Worm (Caenorhabditis elegans) whole organism, early embryonic: Measurements from ENCODE around the gene tbc-13.

Source experiments
- B0310.2 ChIP-seq: sonication (generic microtip); optimal IDR thresholded peaks from 2 replicates; lab custom pipeline; 2016; ENCODE audit warnings: mild to moderate bottlenecking, missing genetic modification characterization, missing compliant biosample characterization
- F13C5.2 ChIP-seq: sonication (generic microtip); optimal IDR thresholded peaks from 2 replicates; lab custom pipeline; 2017; ENCODE audit warnings: mild to moderate bottlenecking, missing genetic modification characterization, inconsistent platforms, missing compliant biosample characterization
- aly-1 ChIP-seq: sonication (generic microtip); optimal IDR thresholded peaks from 2 replicates; lab custom pipeline; 2016; ENCODE audit warnings: missing genetic modification characterization, missing compliant biosample characterization
- ama-1 ChIP-seq: fragments of 150-350 bp; optimal IDR thresholded peaks from 2 replicates; lab custom pipeline; 2014
- ceh-13 ChIP-seq: fragments of 200-800 bp; sonication (Bioruptor generic); optimal IDR thresholded peaks from 2 replicates; lab custom pipeline; 2018; ENCODE audit warnings: mild to moderate bottlenecking, missing genetic modification characterization, missing compliant biosample characterization
- ceh-36 ChIP-seq: sonication (generic microtip); optimal IDR thresholded peaks from 2 replicates; lab custom pipeline; 2016; ENCODE audit warnings: missing genetic modification characterization, inconsistent platforms, missing compliant biosample characterization
- ets-7 ChIP-seq: sonication (generic microtip); optimal IDR thresholded peaks from 2 replicates; lab custom pipeline; 2016; ENCODE audit warnings: missing genotype, missing genetic modification characterization, missing compliant biosample characterization
- flt-1 ChIP-seq: fragments of 200-800 bp; sonication (Bioruptor generic); IDR thresholded peaks from 2 replicates; pipeline ENCODE4 v1.3.6; 2022; ENCODE audit warnings: missing genetic modification characterization, missing compliant biosample characterization
- hmbx-1 ChIP-seq: sonication (generic microtip); optimal IDR thresholded peaks from 2 replicates; lab custom pipeline; 2016; ENCODE audit warnings: mild to moderate bottlenecking, missing genetic modification characterization, missing compliant biosample characterization
- hmg-4 ChIP-seq: fragments of 200-800 bp; sonication (Bioruptor generic); optimal IDR thresholded peaks from 2 replicates; lab custom pipeline; 2018; ENCODE audit warnings: mild to moderate bottlenecking, missing genetic modification characterization, missing compliant biosample characterization
- hnd-1 ChIP-seq: sonication (generic microtip); optimal IDR thresholded peaks from 2 replicates; lab custom pipeline; 2016; ENCODE audit warnings: missing genetic modification characterization, missing compliant biosample characterization
- pes-1 ChIP-seq: fragments of 200-800 bp; sonication (Bioruptor generic); IDR thresholded peaks from 2 replicates; pipeline ENCODE4 v1.3.6; 2022; ENCODE audit warnings: missing genetic modification reagents, missing genetic modification characterization, missing compliant biosample characterization
- scrt-1 ChIP-seq: fragments of 200-800 bp; sonication (Bioruptor generic); IDR thresholded peaks from 2 replicates; pipeline ENCODE4 v1.3.6; 2022; ENCODE audit warnings: missing genetic modification characterization, missing compliant biosample characterization
- sea-1 ChIP-seq: fragments of 200-800 bp; sonication (Bioruptor generic); conservative IDR thresholded peaks from 2 replicates; pipeline ENCODE4 v1.3.6; 2022; ENCODE audit warnings: missing genetic modification characterization, missing compliant biosample characterization
- tbx-11 ChIP-seq: fragments of 200-800 bp; sonication (Bioruptor generic); IDR thresholded peaks from 2 replicates; pipeline ENCODE4 v1.3.6; 2022; ENCODE audit warnings: missing genetic modification characterization, missing compliant biosample characterization
- tbx-37 ChIP-seq: fragments of 200-800 bp; sonication (Bioruptor generic); conservative IDR thresholded peaks from 2 replicates; pipeline ENCODE4 v1.3.6; 2022; ENCODE audit warnings: missing genetic modification reagents, missing genetic modification characterization, missing compliant biosample characterization
- tra-4 ChIP-seq: sonication (generic microtip); optimal IDR thresholded peaks from 2 replicates; lab custom pipeline; 2017; ENCODE audit warnings: missing genetic modification characterization, missing compliant biosample characterization

Gene tbc-13

ce11 chrX:12484749-12485148 is at the start of gene tbc-13:
Gene tbc-13 (plus strand): TSS chrX:12485049.
- TF ChIP-seq ceh-36 (tag; lab: Kevin White, UChicago) (no peak), aly-1 (tag; lab: Kevin White, UChicago) (no peak), sea-1 (GFP tag; lab: Robert Waterston, UW) (no peak), flt-1 (GFP tag; lab: Robert Waterston, UW) (no peak), tra-4 (tag; lab: Kevin White, UChicago) (no peak), ama-1 (no peak), pes-1 (GFP tag; lab: Robert Waterston, UW) (no peak), hmbx-1 (no peak), tbx-37 (GFP tag; lab: Robert Waterston, UW) (no peak), B0310.2 (tag; lab: Kevin White, UChicago) (no peak), tbx-11 (no peak), hnd-1 (no peak), F13C5.2 (tag; lab: Kevin White, UChicago) (no peak), scrt-1 (GFP tag; lab: Robert Waterston, UW) (no peak)

ce11 chrX:12435246-12435645 is 49.6 kb upstream of the tbc-13 start:
- TF ChIP-seq F13C5.2 (tag; lab: Kevin White, UChicago) (no peak), sea-1 (GFP tag; lab: Robert Waterston, UW) (no peak), tbx-11 (no peak), hnd-1 (no peak), ama-1 (no peak), flt-1 (GFP tag; lab: Robert Waterston, UW) (no peak), B0310.2 (tag; lab: Kevin White, UChicago) (no peak), hmg-4 (GFP tag; lab: Kevin White, UChicago) (no peak), tra-4 (tag; lab: Kevin White, UChicago) (no peak), scrt-1 (GFP tag; lab: Robert Waterston, UW) (no peak), ceh-36 (tag; lab: Kevin White, UChicago) (no peak), ceh-13 (GFP tag; lab: Kevin White, UChicago) (no peak), ets-7 (tag; lab: Kevin White, UChicago) (no peak), aly-1 (tag; lab: Kevin White, UChicago) (no peak)

ce11 chrX:12436486-12436885 is 48.4 kb upstream of the tbc-13 start:
- TF ChIP-seq ets-7 (tag; lab: Kevin White, UChicago) (no peak), aly-1 (tag; lab: Kevin White, UChicago) (no peak), hnd-1 (no peak), ama-1 (no peak), tbx-11 (no peak), F13C5.2 (tag; lab: Kevin White, UChicago) (no peak), tbx-37 (GFP tag; lab: Robert Waterston, UW) (no peak), hmg-4 (GFP tag; lab: Kevin White, UChicago) (no peak), tra-4 (tag; lab: Kevin White, UChicago) (no peak), hmbx-1 (no peak), sea-1 (GFP tag; lab: Robert Waterston, UW) (no peak), B0310.2 (tag; lab: Kevin White, UChicago) (no peak), pes-1 (GFP tag; lab: Robert Waterston, UW) (no peak), flt-1 (GFP tag; lab: Robert Waterston, UW) (no peak), ceh-13 (GFP tag; lab: Kevin White, UChicago) (no peak)

ce11 chrX:12438266-12438665 is 46.6 kb upstream of the tbc-13 start:
- TF ChIP-seq ceh-13 (GFP tag; lab: Kevin White, UChicago) (no peak), aly-1 (tag; lab: Kevin White, UChicago) (no peak), ets-7 (tag; lab: Kevin White, UChicago) (no peak), scrt-1 (GFP tag; lab: Robert Waterston, UW) (no peak), sea-1 (GFP tag; lab: Robert Waterston, UW) (no peak), ama-1 (no peak), B0310.2 (tag; lab: Kevin White, UChicago) (no peak), hmbx-1 (no peak), F13C5.2 (tag; lab: Kevin White, UChicago) (no peak), ceh-36 (tag; lab: Kevin White, UChicago) (no peak)

ce11 chrX:12439998-12440722 is 44.7 kb upstream of the tbc-13 start:
- TF ChIP-seq scrt-1 (GFP tag; lab: Robert Waterston, UW) (no peak), sea-1 (GFP tag; lab: Robert Waterston, UW) (no peak), ceh-36 (tag; lab: Kevin White, UChicago) (no peak), tbx-37 (GFP tag; lab: Robert Waterston, UW) (no peak), ets-7 (tag; lab: Kevin White, UChicago) (no peak)

- no peak for TF ChIP-seq F13C5.2 (tag; lab: Kevin White, UChicago)
- no peak for TF ChIP-seq sea-1 (GFP tag; lab: Robert Waterston, UW)
- TF ChIP-seq hmbx-1, result no peak
- TF ChIP-seq B0310.2 (tag; lab: Kevin White, UChicago), result no peak
- no peak for TF ChIP-seq ama-1
- TF ChIP-seq hmg-4 (GFP tag; lab: Kevin White, UChicago), result no peak
- TF ChIP-seq tbx-11, result no peak
- TF ChIP-seq ceh-36 (tag; lab: Kevin White, UChicago), result no peak
- no peak for TF ChIP-seq tbx-37 (GFP tag; lab: Robert Waterston, UW)
- TF ChIP-seq hnd-1, result no peak
Measured at ce11 chrX:12444423-12444822, 40.4 kb upstream of the tbc-13 start.

ce11 chrX:12446572-12446971 is 38.3 kb upstream of the tbc-13 start:
- TF ChIP-seq aly-1 (tag; lab: Kevin White, UChicago) (no peak), hmbx-1 (no peak), flt-1 (GFP tag; lab: Robert Waterston, UW) (no peak)
